ENCODE assay signal across 2 fruit fly cellular contexts in the genomic region with DNA sequence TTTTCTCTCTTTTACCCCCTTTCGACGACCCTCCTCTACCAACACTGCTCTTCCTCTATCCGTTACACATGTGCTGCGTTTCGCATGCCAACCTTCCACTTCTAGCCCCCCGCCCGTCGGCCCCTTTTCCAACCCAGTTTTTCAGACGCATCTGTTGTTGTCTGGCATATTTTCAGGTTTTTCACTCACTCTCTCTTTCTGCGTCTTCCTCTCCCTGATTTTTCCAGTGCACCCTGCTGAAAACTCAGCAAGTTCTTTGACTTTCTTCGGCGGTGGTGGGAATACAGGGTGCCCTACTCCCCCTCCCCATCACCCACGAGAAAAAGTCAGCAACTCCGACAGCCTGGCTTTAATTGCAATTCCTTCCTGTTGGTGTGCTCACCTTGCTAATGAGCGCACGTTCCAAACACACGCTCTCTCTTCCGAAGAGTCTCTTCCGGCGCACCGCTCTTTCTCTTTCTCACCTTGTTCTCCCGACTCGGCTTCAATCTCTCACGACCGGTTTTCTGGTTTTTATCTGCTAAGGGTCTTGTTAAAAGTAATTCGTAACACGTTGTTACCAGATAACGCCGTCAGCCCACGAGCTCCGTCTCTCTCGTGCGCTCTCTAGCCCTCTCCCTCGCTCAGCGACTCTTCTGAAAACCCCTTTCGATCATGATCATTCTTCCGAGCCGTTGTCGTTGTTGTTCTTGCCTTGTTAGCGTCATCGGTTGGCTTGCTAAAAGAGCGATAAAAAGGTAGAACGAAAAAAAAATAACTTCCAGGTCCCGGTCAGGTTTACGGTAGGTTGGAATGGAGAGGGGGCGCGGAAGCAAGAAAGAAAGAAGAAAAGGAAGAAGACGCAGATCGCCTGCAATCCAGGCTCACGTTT.
TF ChIP-seq lines count a peak whose summit lies in the region.

No protein-coding gene starts in this region.

TF ChIP-seq in whole organism, embryonic, 481 proteins besides CTCF, POLR2A, EP300 and RAD21 (continued from another document and continues in another):
- TF ChIP-seq fu2 (GFP tag; optimal IDR thresholded peaks at IDR 0.05; lab: Kevin White, UChicago) (no peak), Nf-YA (GFP tag; IDR thresholded peaks at IDR 0.05; lab: Robert Waterston, UW) (no peak), Neu2 (GFP tag; optimal IDR thresholded peaks at IDR 0.05; lab: Kevin White, UChicago; ENCODE audit: borderline replicate concordance) (no peak), seq (GFP tag; IDR thresholded peaks at IDR 0.05; lab: Robert Waterston, UW) (no peak), Taf1 (GFP tag; IDR thresholded peaks at IDR 0.05; lab: Robert Waterston, UW) (no peak), Trl (optimal IDR thresholded peaks at IDR 0.05; lab: Kevin White, UChicago) (peak; percentile 96 to 97), Trl (GFP tag; optimal IDR thresholded peaks at IDR 0.05; lab: Kevin White, UChicago) (no peak), CG18599 (GFP tag; optimal IDR thresholded peaks at IDR 0.05; lab: Kevin White, UChicago) (no peak), CG17359 (tag; optimal IDR thresholded peaks at IDR 0.05; lab: Kevin White, UChicago) (no peak), Fer1 (GFP tag; optimal IDR thresholded peaks at IDR 0.05; lab: Kevin White, UChicago) (peak; percentile 11), stc (GFP tag; IDR thresholded peaks at IDR 0.05; lab: Robert Waterston, UW) (no peak), da (GFP tag; optimal IDR thresholded peaks at IDR 0.05; lab: Kevin White, UChicago) (no peak), CG10274 (GFP tag; optimal IDR thresholded peaks at IDR 0.05; lab: Kevin White, UChicago) (no peak), CG13775 (GFP tag; optimal IDR thresholded peaks at IDR 0.05; lab: Kevin White, UChicago) (no peak), B-H2 (GFP tag; optimal IDR thresholded peaks at IDR 0.05; lab: Kevin White, UChicago) (no peak), CHES-1-like (GFP tag; optimal IDR thresholded peaks at IDR 0.05; lab: Kevin White, UChicago) (no peak), dati (GFP tag; IDR thresholded peaks at IDR 0.05; lab: Robert Waterston, UW) (no peak), lilli (GFP tag; optimal IDR thresholded peaks at IDR 0.05; lab: Kevin White, UChicago) (no peak), vnd (GFP tag; IDR thresholded peaks at IDR 0.05; lab: Robert Waterston, UW; ENCODE audit: partially characterized antibody) (no peak), CG14965 (GFP tag; optimal IDR thresholded peaks at IDR 0.05; lab: Kevin White, UChicago; ENCODE audit: borderline replicate concordance) (no peak), CG10267 (tag; optimal IDR thresholded peaks at IDR 0.05; lab: Kevin White, UChicago) (no peak), Sox100B (GFP tag; optimal IDR thresholded peaks at IDR 0.05; lab: Kevin White, UChicago) (no peak), CG9609 (GFP tag; optimal IDR thresholded peaks at IDR 0.05; lab: Kevin White, UChicago) (no peak), zen2 (GFP tag; IDR thresholded peaks at IDR 0.05; lab: Robert Waterston, UW; ENCODE audit: partially characterized antibody) (peak; percentile 54; the same call in 1 of the 3 replicates), CG3838 (GFP tag; optimal IDR thresholded peaks at IDR 0.05; lab: Kevin White, UChicago) (no peak), Vsx1 (GFP tag; optimal IDR thresholded peaks at IDR 0.05; lab: Kevin White, UChicago) (no peak), CG5953 (GFP tag; IDR thresholded peaks at IDR 0.05; lab: Robert Waterston, UW) (no peak), Nf-YC (tag; optimal IDR thresholded peaks at IDR 0.05; lab: Kevin White, UChicago) (no peak), CG16863 (GFP tag; optimal IDR thresholded peaks at IDR 0.05; lab: Kevin White, UChicago) (no peak), eyg (GFP tag; optimal IDR thresholded peaks at IDR 0.05; lab: Kevin White, UChicago) (no peak), CG15479 (GFP tag; optimal IDR thresholded peaks at IDR 0.05; lab: Kevin White, UChicago) (peak; percentile 23), CG6854 (GFP tag; optimal IDR thresholded peaks at IDR 0.05; lab: Kevin White, UChicago) (no peak), Sin3A (optimal IDR thresholded peaks at IDR 0.05; lab: Kevin White, UChicago) (no peak), CG4360 (GFP tag; IDR thresholded peaks at IDR 0.05; lab: Robert Waterston, UW) (peak; percentile 49), CG1647 (GFP tag; optimal IDR thresholded peaks at IDR 0.05; lab: Kevin White, UChicago) (no peak), inv (GFP tag; IDR thresholded peaks at IDR 0.05; lab: Robert Waterston, UW; ENCODE audit: partially characterized antibody) (no peak), CG14014 (GFP tag; IDR thresholded peaks at IDR 0.05; lab: Robert Waterston, UW) (no peak), tx (GFP tag; optimal IDR thresholded peaks at IDR 0.05; lab: Kevin White, UChicago) (no peak), CG1602 (GFP tag; optimal IDR thresholded peaks at IDR 0.05; lab: Kevin White, UChicago) (no peak), CG10979 (tag; optimal IDR thresholded peaks at IDR 0.05; lab: Kevin White, UChicago) (no peak), jigr1 (GFP tag; IDR thresholded peaks at IDR 0.05; lab: Robert Waterston, UW) (no peak), Dip2 (GFP tag; IDR thresholded peaks at IDR 0.05; lab: Robert Waterston, UW) (no peak), Hr39 (optimal IDR thresholded peaks at IDR 0.05; lab: Kevin White, UChicago) (no peak), CG7745 (tag; optimal IDR thresholded peaks at IDR 0.05; lab: Kevin White, UChicago) (no peak), amos (GFP tag; IDR thresholded peaks at IDR 0.05; lab: Robert Waterston, UW; ENCODE audit: partially characterized antibody) (no peak), dpn (GFP tag; optimal IDR thresholded peaks at IDR 0.05; lab: Kevin White, UChicago) (no peak), CG30020 (tag; optimal IDR thresholded peaks at IDR 0.05; lab: Kevin White, UChicago) (no peak), eve (GFP tag; optimal IDR thresholded peaks at IDR 0.05; lab: Kevin White, UChicago) (no peak), zf30C (GFP tag; optimal IDR thresholded peaks at IDR 0.05; lab: Kevin White, UChicago) (peak; percentile 71), Kr (GFP tag; optimal IDR thresholded peaks at IDR 0.05; lab: Kevin White, UChicago) (peak; percentile 91), CG2202 (tag; optimal IDR thresholded peaks at IDR 0.05; lab: Kevin White, UChicago) (no peak), CG12391 (tag; optimal IDR thresholded peaks at IDR 0.05; lab: Kevin White, UChicago) (no peak), CG5180 (GFP tag; optimal IDR thresholded peaks at IDR 0.05; lab: Kevin White, UChicago) (no peak), schlank (tag; optimal IDR thresholded peaks at IDR 0.05; lab: Kevin White, UChicago) (no peak), ind (GFP tag; optimal IDR thresholded peaks at IDR 0.05; lab: Kevin White, UChicago) (no peak), odd (GFP tag; optimal IDR thresholded peaks at IDR 0.05; lab: Kevin White, UChicago) (no peak), CG17829 (tag; optimal IDR thresholded peaks at IDR 0.05; lab: Kevin White, UChicago) (no peak), sc (optimal IDR thresholded peaks at IDR 0.05; lab: Kevin White, UChicago) (no peak), sc (GFP tag; optimal IDR thresholded peaks at IDR 0.05; lab: Kevin White, UChicago) (no peak), CG11085 (GFP tag; IDR thresholded peaks at IDR 0.05; lab: Robert Waterston, UW) (no peak), Ada2b (GFP tag; IDR thresholded peaks at IDR 0.05; lab: Robert Waterston, UW) (no peak), Stat92E (GFP tag; optimal IDR thresholded peaks at IDR 0.05; lab: Kevin White, UChicago) (no peak), CG9932 (GFP tag; IDR thresholded peaks at IDR 0.05; lab: Robert Waterston, UW) (no peak)

TF ChIP-seq in whole organism, prepupa, 60 proteins besides CTCF, POLR2A, EP300 and RAD21 (continued from another document):
- no peak for TF ChIP-seq Hr38 (GFP tag; optimal IDR thresholded peaks at IDR 0.05; lab: Kevin White, UChicago)
- TF ChIP-seq net (GFP tag; optimal IDR thresholded peaks at IDR 0.05; lab: Kevin White, UChicago) = peak; percentile 43
- TF ChIP-seq Eip93F (GFP tag; optimal IDR thresholded peaks at IDR 0.05; lab: Kevin White, UChicago) = no peak
- no peak for TF ChIP-seq CG11902 (GFP tag; optimal IDR thresholded peaks at IDR 0.05; lab: Kevin White, UChicago)
- TF ChIP-seq Eip78C (GFP tag; lab: Kevin White, UChicago) = peak; percentile 6
- peak; percentile 18 for TF ChIP-seq CG6808 (GFP tag; optimal IDR thresholded peaks at IDR 0.05; lab: Kevin White, UChicago)
- peak; percentile 45 for TF ChIP-seq CG9139 (GFP tag; optimal IDR thresholded peaks at IDR 0.05; lab: Kevin White, UChicago)
- TF ChIP-seq CG10631 (GFP tag; optimal IDR thresholded peaks at IDR 0.05; lab: Kevin White, UChicago) = no peak
- TF ChIP-seq CG10669 (GFP tag; optimal IDR thresholded peaks at IDR 0.05; lab: Kevin White, UChicago) = no peak
- TF ChIP-seq Blimp-1 (GFP tag; optimal IDR thresholded peaks at IDR 0.05; lab: Kevin White, UChicago) = peak; percentile 19
- TF ChIP-seq CG6163 (GFP tag; IDR thresholded peaks at IDR 0.05; lab: Robert Waterston, UW) = peak; percentile 69
